Worm (Caenorhabditis elegans) whole organism, midembryonic: ENCODE data around the gene ZK622.5.
A peak's percentile ranks its signal among the peaks of the same experiment; 100 is the strongest.

Experiments
- cog-1 ChIP-seq: sonication (generic microtip); optimal IDR thresholded peaks from 2 replicates; lab custom pipeline; 2016; ENCODE audit warnings: missing genetic modification characterization, missing compliant biosample characterization
- flt-1 ChIP-seq: fragments of 200-800 bp; sonication (Bioruptor generic); IDR thresholded peaks from 2 replicates; pipeline ENCODE4 v1.3.6; 2022; ENCODE audit warnings: missing genetic modification characterization, missing compliant biosample characterization
- med-1 ChIP-seq: sonication (generic microtip); optimal IDR thresholded peaks from 2 replicates; lab custom pipeline; 2017; ENCODE audit warnings: missing genetic modification characterization, mild to moderate bottlenecking, missing compliant biosample characterization, antibody characterized with exemption, missing genetic modification reagents; ENCODE audit not compliant: insufficient read depth
- ztf-29 ChIP-seq: fragments of 200-800 bp; sonication (Bioruptor generic); IDR thresholded peaks from 2 replicates; pipeline ENCODE4 v1.3.6; 2022; ENCODE audit warnings: missing genetic modification reagents, missing genetic modification characterization, missing compliant biosample characterization

- TF ChIP-seq ztf-29 (GFP tag; lab: Robert Waterston, UW), result peak; percentile 82
- TF ChIP-seq flt-1 (GFP tag; lab: Robert Waterston, UW), result peak; percentile 95
- peak; percentile 85 for TF ChIP-seq cog-1
- TF ChIP-seq med-1 (GFP tag; lab: Kevin White, UChicago), result peak; percentile 73
These were observed 3.0 kb downstream of the ZK622.5 start, which contains the start of gene ZK622.4 for ce11 chrII:5292226-5292752.
